Fruit fly (Drosophila melanogaster): ENCODE data around the gene Top1.

dm6 chrX:15305975-15306909 is 13.0 kb upstream of the Top1 start:
- TF ChIP-seq CTCF (optimal IDR thresholded peaks at IDR 0.05) (no peak), CG8478 (optimal IDR thresholded peaks at IDR 0.05) (no peak)

Data from S2 (cell line).